Worm (Caenorhabditis elegans): ENCODE results near the gene T13G4.1.
A peak's percentile ranks its signal among the peaks of the same experiment; 100 is the strongest.

Gene T13G4.1

ce11 chrX:1223841-1224240, 30.9 kb downstream of the T13G4.1 start:
- no peak for TF ChIP-seq ama-1 (optimal IDR thresholded peaks at IDR 0.05)
- TF ChIP-seq tbx-37 (GFP tag; conservative IDR thresholded peaks at IDR 0.05): no peak
- TF ChIP-seq pes-1 (GFP tag; IDR thresholded peaks at IDR 0.05): peak; percentile 21; the same call in 1 of the 2 replicates
- no peak for TF ChIP-seq aly-1 (tag; optimal IDR thresholded peaks at IDR 0.05)
- no peak for TF ChIP-seq hnd-1 (tag; optimal IDR thresholded peaks at IDR 0.05)
- no peak for TF ChIP-seq tbx-11 (GFP tag; IDR thresholded peaks at IDR 0.05)
- TF ChIP-seq hmbx-1 (tag; optimal IDR thresholded peaks at IDR 0.05): no peak
- peak; percentile 56 for TF ChIP-seq hmg-4 (GFP tag; optimal IDR thresholded peaks at IDR 0.05)
- TF ChIP-seq flt-1 (GFP tag; IDR thresholded peaks at IDR 0.05): no peak
- no peak for TF ChIP-seq ets-7 (tag; optimal IDR thresholded peaks at IDR 0.05)
- TF ChIP-seq B0310.2 (tag; optimal IDR thresholded peaks at IDR 0.05): no peak
- TF ChIP-seq ceh-36 (tag; optimal IDR thresholded peaks at IDR 0.05): no peak
- no peak for TF ChIP-seq tra-4 (tag; optimal IDR thresholded peaks at IDR 0.05)

DNA sequence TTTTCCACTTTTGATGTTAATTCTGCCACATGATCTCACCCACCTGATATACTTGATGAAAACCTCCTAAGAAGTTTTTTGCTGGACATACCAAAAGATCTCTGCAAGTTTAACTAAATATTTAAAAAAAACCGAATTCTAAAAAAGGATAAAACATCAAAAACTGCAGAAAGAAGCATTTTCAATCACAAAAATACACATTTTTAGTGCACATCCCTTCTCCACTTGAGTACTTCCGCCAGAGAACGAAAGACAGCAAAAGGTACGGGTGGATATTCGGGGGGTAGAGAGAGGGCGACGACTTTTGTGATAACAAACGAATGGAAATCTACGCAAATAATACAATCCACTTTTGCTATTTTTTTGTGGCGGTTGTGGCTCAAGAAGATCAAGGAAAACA, 37.7 kb downstream of the T13G4.1 start, which contains the start of gene C46H3.2:
C46H3.2 (minus strand) TSS at position 101 of the 400 bp plus-strand sequence.
- TF ChIP-seq flt-1 (GFP tag; IDR thresholded peaks at IDR 0.05) (no peak), B0310.2 (tag; optimal IDR thresholded peaks at IDR 0.05) (no peak), ceh-36 (tag; optimal IDR thresholded peaks at IDR 0.05) (no peak), ama-1 (optimal IDR thresholded peaks at IDR 0.05) (no peak), tbx-11 (GFP tag; IDR thresholded peaks at IDR 0.05) (no peak), tra-4 (tag; optimal IDR thresholded peaks at IDR 0.05) (no peak), ceh-13 (GFP tag; optimal IDR thresholded peaks at IDR 0.05) (no peak), hmg-4 (GFP tag; optimal IDR thresholded peaks at IDR 0.05) (no peak), hmbx-1 (tag; optimal IDR thresholded peaks at IDR 0.05) (no peak), F13C5.2 (tag; optimal IDR thresholded peaks at IDR 0.05) (no peak), sea-1 (GFP tag; conservative IDR thresholded peaks at IDR 0.05) (no peak), pes-1 (GFP tag; IDR thresholded peaks at IDR 0.05) (no peak)

DNA sequence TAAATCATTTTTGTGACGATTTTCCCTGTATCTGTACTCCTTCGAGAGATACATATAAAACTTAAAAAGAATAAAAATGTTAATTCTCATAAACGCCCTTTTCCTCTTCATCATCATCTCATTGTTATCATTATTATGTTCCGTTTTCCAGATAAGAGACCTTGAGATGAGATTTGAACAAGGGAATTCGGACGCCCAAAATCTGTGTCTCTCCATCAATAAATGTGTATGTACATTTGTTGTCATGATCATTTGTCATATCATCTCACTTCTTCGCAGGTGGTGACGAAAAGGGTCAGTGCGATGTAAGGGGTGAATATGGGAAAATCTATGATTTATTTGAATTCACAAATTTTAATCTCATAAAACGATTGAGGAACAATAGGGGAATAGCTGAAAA, 39.1 kb downstream of the T13G4.1 start:
- no peak for TF ChIP-seq tra-4 (tag; optimal IDR thresholded peaks at IDR 0.05)
- TF ChIP-seq F13C5.2 (tag; optimal IDR thresholded peaks at IDR 0.05): no peak
- TF ChIP-seq ama-1 (optimal IDR thresholded peaks at IDR 0.05): no peak
- TF ChIP-seq hmg-4 (GFP tag; optimal IDR thresholded peaks at IDR 0.05): no peak
- no peak for TF ChIP-seq flt-1 (GFP tag; IDR thresholded peaks at IDR 0.05)
- TF ChIP-seq tbx-37 (GFP tag; conservative IDR thresholded peaks at IDR 0.05): no peak
- TF ChIP-seq hmbx-1 (tag; optimal IDR thresholded peaks at IDR 0.05): no peak
- no peak for TF ChIP-seq ets-7 (tag; optimal IDR thresholded peaks at IDR 0.05)
- TF ChIP-seq ceh-13 (GFP tag; optimal IDR thresholded peaks at IDR 0.05): no peak
- no peak for TF ChIP-seq sea-1 (GFP tag; conservative IDR thresholded peaks at IDR 0.05)
- TF ChIP-seq hnd-1 (tag; optimal IDR thresholded peaks at IDR 0.05): no peak
- TF ChIP-seq aly-1 (tag; optimal IDR thresholded peaks at IDR 0.05): no peak
- TF ChIP-seq ceh-36 (tag; optimal IDR thresholded peaks at IDR 0.05): no peak
- no peak for TF ChIP-seq tbx-11 (GFP tag; IDR thresholded peaks at IDR 0.05)

ce11 chrX:1238803-1239202, 45.9 kb downstream of the T13G4.1 start, which contains the start of gene C25G6.3:
TSS of gene C25G6.3 (minus strand) at chrX:1238903.
- TF ChIP-seq B0310.2 (tag; optimal IDR thresholded peaks at IDR 0.05) (no peak), tra-4 (tag; optimal IDR thresholded peaks at IDR 0.05) (no peak), hnd-1 (tag; optimal IDR thresholded peaks at IDR 0.05) (no peak), scrt-1 (GFP tag; IDR thresholded peaks at IDR 0.05) (no peak), flt-1 (GFP tag; IDR thresholded peaks at IDR 0.05) (no peak)

ce11 chrX:1242763-1243162, 49.8 kb downstream of the T13G4.1 start:
- no peak for TF ChIP-seq ama-1 (optimal IDR thresholded peaks at IDR 0.05)
- no peak for TF ChIP-seq tbx-37 (GFP tag; conservative IDR thresholded peaks at IDR 0.05)
- TF ChIP-seq B0310.2 (tag; optimal IDR thresholded peaks at IDR 0.05): no peak
- no peak for TF ChIP-seq hnd-1 (tag; optimal IDR thresholded peaks at IDR 0.05)
- no peak for TF ChIP-seq aly-1 (tag; optimal IDR thresholded peaks at IDR 0.05)
- TF ChIP-seq sea-1 (GFP tag; conservative IDR thresholded peaks at IDR 0.05): no peak
- TF ChIP-seq ceh-36 (tag; optimal IDR thresholded peaks at IDR 0.05): no peak
- no peak for TF ChIP-seq F13C5.2 (tag; optimal IDR thresholded peaks at IDR 0.05)
- no peak for TF ChIP-seq tra-4 (tag; optimal IDR thresholded peaks at IDR 0.05)
- TF ChIP-seq tbx-11 (GFP tag; IDR thresholded peaks at IDR 0.05): no peak
- no peak for TF ChIP-seq hmg-4 (GFP tag; optimal IDR thresholded peaks at IDR 0.05)
- TF ChIP-seq flt-1 (GFP tag; IDR thresholded peaks at IDR 0.05): no peak
- TF ChIP-seq hmbx-1 (tag; optimal IDR thresholded peaks at IDR 0.05): no peak
- TF ChIP-seq ets-7 (tag; optimal IDR thresholded peaks at IDR 0.05): no peak
- TF ChIP-seq pes-1 (GFP tag; IDR thresholded peaks at IDR 0.05): no peak
- TF ChIP-seq ceh-13 (GFP tag; optimal IDR thresholded peaks at IDR 0.05): no peak
- TF ChIP-seq scrt-1 (GFP tag; IDR thresholded peaks at IDR 0.05): no peak

All from whole organism, early embryonic.